Worm (Caenorhabditis elegans) whole organism, late embryonic: ENCODE measurements around the gene plc-2.

Experiments
- C08G9.2 ChIP-seq: sonication (generic microtip); optimal IDR thresholded peaks from 2 replicates; lab custom pipeline; 2016; ENCODE audit warnings: mild to moderate bottlenecking, missing genetic modification characterization, moderate library complexity, missing compliant biosample characterization
- K02D7.2 ChIP-seq: sonication (generic microtip); optimal IDR thresholded peaks from 2 replicates; lab custom pipeline; 2017; ENCODE audit warnings: mild to moderate bottlenecking, missing genetic modification characterization, missing compliant biosample characterization
- K09A11.1 ChIP-seq: sonication (generic microtip); optimal IDR thresholded peaks from 2 replicates; lab custom pipeline; 2017; ENCODE audit warnings: antibody characterized with exemption, mild to moderate bottlenecking, missing genetic modification characterization, missing compliant biosample characterization; ENCODE audit not compliant: insufficient read depth
- T23F11.4 ChIP-seq: fragments of 200-800 bp; sonication (Bioruptor generic); optimal IDR thresholded peaks from 2 replicates; lab custom pipeline; 2018; ENCODE audit warnings: mild to moderate bottlenecking, missing genetic modification characterization, missing compliant biosample characterization
- Y22D7AL.16 ChIP-seq: sonication (generic microtip); optimal IDR thresholded peaks from 2 replicates; lab custom pipeline; 2016; ENCODE audit warnings: missing genetic modification characterization, missing compliant biosample characterization
- ceh-31 ChIP-seq: sonication (generic microtip); optimal IDR thresholded peaks from 2 replicates; lab custom pipeline; 2016; ENCODE audit warnings: missing genetic modification characterization, missing compliant biosample characterization
- ceh-9 ChIP-seq: sonication (generic microtip); optimal IDR thresholded peaks from 2 replicates; lab custom pipeline; 2016; ENCODE audit warnings: mild to moderate bottlenecking, missing genetic modification characterization, inconsistent platforms, missing compliant biosample characterization
- che-1 ChIP-seq: sonication (generic microtip); optimal IDR thresholded peaks from 2 replicates; lab custom pipeline; 2016; ENCODE audit warnings: mild to moderate bottlenecking, missing genetic modification characterization, missing compliant biosample characterization
- elt-2 ChIP-seq: sonication (generic microtip); optimal IDR thresholded peaks from 2 replicates; lab custom pipeline; 2016; ENCODE audit warnings: missing genetic modification reagents, missing genetic modification characterization, missing compliant biosample characterization
- elt-4 ChIP-seq: sonication (generic microtip); optimal IDR thresholded peaks from 2 replicates; lab custom pipeline; 2016; ENCODE audit warnings: missing genetic modification characterization, missing compliant biosample characterization
- ets-4 ChIP-seq: sonication (generic microtip); optimal IDR thresholded peaks from 2 replicates; lab custom pipeline; 2016; ENCODE audit warnings: missing genetic modification characterization, missing compliant biosample characterization
- fax-1 ChIP-seq: sonication (generic microtip); optimal IDR thresholded peaks from 2 replicates; lab custom pipeline; 2016; ENCODE audit warnings: missing genotype, missing genetic modification characterization, missing compliant biosample characterization
- hlh-15 ChIP-seq: sonication (generic microtip); optimal IDR thresholded peaks from 2 replicates; lab custom pipeline; 2016; ENCODE audit warnings: missing genetic modification characterization, missing compliant biosample characterization
- hlh-6 ChIP-seq: sonication (generic microtip); optimal IDR thresholded peaks from 2 replicates; lab custom pipeline; 2016; ENCODE audit warnings: missing genotype, missing genetic modification characterization, missing compliant biosample characterization
- hlh-8 ChIP-seq: sonication (generic microtip); optimal IDR thresholded peaks from 2 replicates; lab custom pipeline; 2016; ENCODE audit warnings: missing genotype, missing genetic modification characterization, missing compliant biosample characterization
- madf-2 ChIP-seq: sonication (generic microtip); optimal IDR thresholded peaks from 2 replicates; lab custom pipeline; 2017; ENCODE audit warnings: missing genetic modification characterization, missing compliant biosample characterization
- nfya-1 ChIP-seq: sonication (generic microtip); optimal IDR thresholded peaks from 2 replicates; lab custom pipeline; 2017; ENCODE audit warnings: missing genetic modification characterization, mild to moderate bottlenecking, missing compliant biosample characterization, antibody characterized with exemption, moderate library complexity
- nhr-11 ChIP-seq: fragments of 150-350 bp; optimal IDR thresholded peaks from 2 replicates; lab custom pipeline; 2014; ENCODE audit warnings: missing biosample characterization, missing genetic modification characterization
- npax-4 ChIP-seq: sonication (generic microtip); optimal IDR thresholded peaks from 2 replicates; lab custom pipeline; 2016; ENCODE audit warnings: missing genetic modification characterization, missing compliant biosample characterization
- pag-3 ChIP-seq: sonication (generic microtip); optimal IDR thresholded peaks from 2 replicates; lab custom pipeline; 2016; ENCODE audit warnings: missing compliant biosample characterization, missing genetic modification characterization, borderline replicate concordance
- pat-9 ChIP-seq: fragments of 200-800 bp; sonication (Bioruptor generic); optimal IDR thresholded peaks from 2 replicates; lab custom pipeline; 2018; ENCODE audit warnings: mild to moderate bottlenecking, missing genetic modification characterization, moderate library complexity, missing compliant biosample characterization
- pax-1 ChIP-seq: fragments of 150-350 bp; optimal IDR thresholded peaks from 2 replicates; lab custom pipeline; 2014; ENCODE audit warnings: missing biosample characterization, missing genetic modification characterization
- rnt-1 ChIP-seq: sonication (generic microtip); optimal IDR thresholded peaks from 2 replicates; lab custom pipeline; 2016; ENCODE audit warnings: missing genetic modification characterization, missing compliant biosample characterization
- sdc-2 ChIP-seq: sonication (generic microtip); optimal IDR thresholded peaks from 2 replicates; lab custom pipeline; 2016; ENCODE audit warnings: missing genotype, missing genetic modification characterization, missing compliant biosample characterization
- sox-4 ChIP-seq: sonication (generic microtip); optimal IDR thresholded peaks from 2 replicates; lab custom pipeline; 2017; ENCODE audit warnings: mild to moderate bottlenecking, missing genetic modification characterization, inconsistent platforms, missing compliant biosample characterization
- unc-3 ChIP-seq, 2 experiments: fragments of 200-800 bp in 1 of 2; sonication (Bioruptor generic) in 1 of 2; sonication (generic microtip) in 1 of 2; conservative IDR thresholded peaks in 1 of 2; optimal IDR thresholded peaks in 1 of 2; 2 replicates each; pipeline versions ENCODE4 v1.3.6 to Lab custom; 2016 to 2022; ENCODE audit warnings: missing compliant biosample characterization in 2 of 2, missing genetic modification characterization in 2 of 2, missing genetic modification reagents in 1 of 2
- unc-42 ChIP-seq: sonication (generic microtip); optimal IDR thresholded peaks from 2 replicates; lab custom pipeline; 2016; ENCODE audit warnings: missing genotype, missing genetic modification characterization, missing compliant biosample characterization
- unc-55 ChIP-seq: sonication (generic microtip); optimal IDR thresholded peaks from 2 replicates; lab custom pipeline; 2017; ENCODE audit warnings: missing biosample characterization, missing genetic modification reagents, missing genetic modification characterization
- zip-5 ChIP-seq: sonication (generic microtip); optimal IDR thresholded peaks from 2 replicates; lab custom pipeline; 2016; ENCODE audit warnings: missing genetic modification characterization, missing compliant biosample characterization

The plc-2 gene

ce11 chrV:15192377-15192776 lies at the start of gene plc-2:
Gene plc-2, plus strand, starts transcription at chrV:15192572.
- TF ChIP-seq pax-1 (no peak), che-1 (no peak), hlh-8 (tag; lab: Kevin White, UChicago) (no peak), K02D7.2 (tag; lab: Kevin White, UChicago) (no peak), elt-4 (no peak)

ce11 chrV:15143285-15143684 lies 49.1 kb upstream of the plc-2 start, which contains the start of gene K08F9.1:
Gene K08F9.1, minus strand, starts transcription at chrV:15143385.
- TF ChIP-seq ets-4 (tag; lab: Kevin White, UChicago) (no peak), K02D7.2 (tag; lab: Kevin White, UChicago) (no peak), sox-4 (tag; lab: Kevin White, UChicago) (no peak), unc-55 (GFP tag; lab: Kevin White, UChicago) (no peak), pat-9 (no peak), elt-2 (tag; lab: Kevin White, UChicago) (no peak), ceh-31 (tag; lab: Kevin White, UChicago) (no peak)
- TF ChIP-seq, all 69 proteins: peak for 0

DNA sequence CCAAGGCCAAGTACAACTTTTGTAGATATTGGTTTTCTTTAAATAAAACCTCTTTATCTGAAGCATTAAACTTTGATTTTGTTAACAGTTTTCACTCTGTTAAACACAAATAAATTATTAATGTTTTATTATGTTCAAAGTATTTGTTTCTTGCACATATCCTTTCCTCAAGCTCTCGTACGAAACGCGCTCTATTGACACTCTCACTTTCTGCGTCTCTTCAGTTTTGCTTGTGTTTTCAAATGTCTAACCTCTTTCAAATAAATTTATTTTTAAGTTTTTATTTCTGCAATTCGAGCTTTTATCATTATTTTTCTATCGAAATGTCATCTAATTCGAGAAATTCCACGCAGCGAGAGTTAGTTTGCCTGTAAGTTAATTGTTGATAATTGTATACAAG lies 48.6 kb upstream of the plc-2 start, which contains the start of gene K08F9.4:
TSS of gene K08F9.4 (plus strand) at position 222 of the 400 bp plus-strand sequence.
- no peak for TF ChIP-seq C08G9.2 (tag; lab: Kevin White, UChicago)
- no peak for TF ChIP-seq pat-9
- peak; percentile 16 for TF ChIP-seq ceh-31 (tag; lab: Kevin White, UChicago)
- peak; percentile 54 for TF ChIP-seq pax-1
- TF ChIP-seq T23F11.4 (GFP tag; lab: Kevin White, UChicago) = no peak
- TF ChIP-seq hlh-15 (tag; lab: Kevin White, UChicago) = no peak
- TF ChIP-seq K09A11.1 (tag; lab: Kevin White, UChicago) = no peak
- TF ChIP-seq rnt-1 (tag; lab: Kevin White, UChicago) = no peak
- no peak for TF ChIP-seq ets-4 (tag; lab: Kevin White, UChicago)

DNA sequence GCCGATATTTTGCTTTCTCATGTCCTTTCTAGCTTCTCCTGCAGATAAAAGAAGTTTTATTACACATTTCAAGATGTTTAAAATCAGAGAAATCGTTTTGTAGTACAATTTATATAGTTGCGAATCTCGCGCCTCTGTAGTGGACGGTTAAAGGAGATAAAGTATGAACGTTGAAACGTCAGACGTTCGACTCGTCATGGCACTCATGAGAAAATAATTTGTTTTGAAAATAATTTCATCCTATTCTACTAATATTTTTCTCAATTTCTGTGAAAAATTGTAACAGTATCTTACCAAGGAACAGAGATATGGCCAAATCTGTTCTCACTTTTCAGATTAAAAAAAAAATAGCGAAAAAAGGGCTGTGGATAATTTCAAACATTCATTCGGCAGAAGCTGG lies 44.6 kb upstream of the plc-2 start, which contains the start of gene T09F5.20:
TSS of gene T09F5.20 (minus strand) at position 101 of the 400 bp plus-strand sequence.
- TF ChIP-seq sdc-2 (tag; lab: Kevin White, UChicago) (no peak), hlh-6 (tag; lab: Kevin White, UChicago) (no peak), pag-3 (no peak), unc-42 (no peak), madf-2 (tag; lab: Kevin White, UChicago) (no peak), fax-1 (tag; lab: Kevin White, UChicago) (no peak), Y22D7AL.16 (tag; lab: Kevin White, UChicago) (no peak), npax-4 (tag; lab: Kevin White, UChicago) (no peak), hlh-8 (tag; lab: Kevin White, UChicago) (no peak), ceh-9 (tag; lab: Kevin White, UChicago) (no peak), unc-3 (GFP tag; conservative IDR thresholded peaks at IDR 0.05; lab: Robert Waterston, UW) (no peak), unc-3 (tag; optimal IDR thresholded peaks at IDR 0.05; lab: Kevin White, UChicago) (no peak), sox-4 (tag; lab: Kevin White, UChicago) (no peak), rnt-1 (tag; lab: Kevin White, UChicago) (no peak), zip-5 (tag; lab: Kevin White, UChicago) (no peak)

DNA sequence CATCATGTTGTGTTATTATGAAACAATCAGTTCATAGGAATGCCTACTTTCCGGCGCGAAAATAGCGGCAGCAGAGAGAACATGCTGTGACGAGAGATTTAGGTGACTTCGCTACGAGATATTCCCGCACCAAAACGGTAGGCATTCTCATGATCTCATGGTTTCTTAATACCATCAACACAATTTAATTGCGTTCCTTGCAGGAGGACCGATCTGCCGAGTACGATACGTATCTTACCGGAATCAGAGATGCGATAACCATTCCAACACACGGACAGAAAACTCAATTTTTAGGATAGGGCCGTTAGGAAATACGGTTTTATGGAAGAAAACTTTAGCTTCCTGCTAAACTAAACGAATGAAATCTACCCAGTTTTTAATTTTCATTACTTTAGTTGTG lies 43.6 kb upstream of the plc-2 start, which contains the start of gene T09F5.1:
TSS of gene T09F5.1 (plus strand) at position 301 of the 400 bp plus-strand sequence.
- peak; percentile 5 for TF ChIP-seq rnt-1 (tag; lab: Kevin White, UChicago)
- no peak for TF ChIP-seq nhr-11 (tag; lab: Kevin White, UChicago)

DNA sequence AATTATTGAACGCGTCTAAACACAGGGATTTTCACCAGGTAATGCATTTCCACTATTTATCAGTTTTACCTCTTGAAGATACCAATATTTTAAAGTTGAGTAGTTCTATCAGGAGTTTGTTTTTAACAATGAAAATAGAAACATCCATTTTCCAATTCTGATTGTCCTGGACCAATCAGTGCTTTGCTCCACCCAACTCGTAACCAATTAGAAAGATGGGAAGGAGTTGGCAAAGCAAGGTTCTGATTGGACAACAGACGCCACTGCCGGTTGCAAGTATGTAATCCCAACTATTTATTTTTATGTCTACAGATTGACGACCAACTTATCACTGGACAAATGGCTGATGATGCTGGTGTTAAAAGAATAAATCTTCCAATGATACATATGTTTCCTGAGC lies 42.2 kb upstream of the plc-2 start:
- TF ChIP-seq nfya-1 (tag; lab: Kevin White, UChicago) (peak; percentile 69), hlh-6 (tag; lab: Kevin White, UChicago) (no peak)
